Worm (Caenorhabditis elegans) whole organism, L4/young adult: ENCODE measurements around the gene tpst-1.

Experiments
- W03F9.2 ChIP-seq: fragments of 150-350 bp; optimal IDR thresholded peaks from 2 replicates; lab custom pipeline; 2014; ENCODE audit warnings: missing biosample characterization, missing genetic modification characterization
- dao-5 ChIP-seq: sonication (generic microtip); optimal IDR thresholded peaks from 2 replicates; lab custom pipeline; 2016; ENCODE audit warnings: missing genotype, missing genetic modification characterization, moderate library complexity, missing compliant biosample characterization
- him-1 ChIP-seq: sonication (generic microtip); optimal IDR thresholded peaks from 2 replicates; lab custom pipeline; 2016; ENCODE audit warnings: missing genotype, missing genetic modification reagents, missing genetic modification characterization, missing compliant biosample characterization

tpst-1 gene

DNA sequence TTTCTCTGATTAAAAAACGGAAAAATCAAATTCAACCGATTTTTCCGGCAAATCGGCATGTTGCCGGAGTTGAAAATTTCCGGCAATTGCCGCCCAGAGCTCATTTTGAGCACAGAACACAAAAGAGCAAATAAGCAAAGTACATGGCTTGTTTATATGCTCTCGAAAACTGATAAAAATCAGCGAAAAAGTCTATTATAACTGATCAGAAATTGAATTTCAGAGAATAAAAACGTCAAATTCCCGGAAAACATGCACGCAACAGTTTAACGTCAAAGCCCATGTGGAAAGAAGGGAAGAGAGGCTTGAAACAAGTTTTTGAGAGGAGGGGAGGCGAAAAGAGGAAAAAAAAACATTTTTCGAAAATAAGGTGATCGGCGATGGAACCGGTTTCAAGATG is 6.7 kb upstream of the tpst-1 start:
- no peak for TF ChIP-seq dao-5
- TF ChIP-seq him-1 (tag; lab: Kevin White, UChicago) = no peak
- no peak for TF ChIP-seq W03F9.2

- TF ChIP-seq him-1 (tag; lab: Kevin White, UChicago) (no peak), W03F9.2 (no peak), dao-5 (no peak)
Measured at ce11 chrIII:12658649-12659048, 3.4 kb downstream of the tpst-1 start.

- no peak for TF ChIP-seq W03F9.2
- no peak for TF ChIP-seq dao-5
- TF ChIP-seq him-1 (tag; lab: Kevin White, UChicago) = no peak
Measured at ce11 chrIII:12652609-12653008, 9.5 kb downstream of the tpst-1 start.

- TF ChIP-seq him-1 (tag; lab: Kevin White, UChicago) = no peak
- no peak for TF ChIP-seq dao-5
- TF ChIP-seq W03F9.2 = no peak
Measured at ce11 chrIII:12651946-12652345, 10.1 kb downstream of the tpst-1 start.

DNA sequence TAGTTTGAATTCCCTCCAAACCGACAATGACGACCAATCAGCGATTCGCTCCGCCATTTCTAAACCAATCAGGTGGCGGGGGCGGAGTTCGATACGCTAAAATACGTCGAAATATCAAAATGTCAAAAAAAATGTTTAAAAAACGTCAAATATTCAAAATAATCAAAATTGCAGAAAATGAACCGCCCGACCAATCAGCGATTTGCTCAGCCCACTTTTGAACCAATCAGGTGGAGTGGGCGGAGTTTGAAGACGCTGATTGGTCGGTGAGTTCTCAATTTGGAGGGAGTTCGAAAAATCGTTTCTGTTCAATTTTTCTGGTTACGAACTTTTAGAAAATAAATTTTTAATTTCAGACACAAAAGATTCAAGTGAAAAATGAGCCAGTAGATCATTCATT is 17.4 kb downstream of the tpst-1 start:
- TF ChIP-seq him-1 (tag; lab: Kevin White, UChicago) (no peak), W03F9.2 (no peak), dao-5 (no peak)

DNA sequence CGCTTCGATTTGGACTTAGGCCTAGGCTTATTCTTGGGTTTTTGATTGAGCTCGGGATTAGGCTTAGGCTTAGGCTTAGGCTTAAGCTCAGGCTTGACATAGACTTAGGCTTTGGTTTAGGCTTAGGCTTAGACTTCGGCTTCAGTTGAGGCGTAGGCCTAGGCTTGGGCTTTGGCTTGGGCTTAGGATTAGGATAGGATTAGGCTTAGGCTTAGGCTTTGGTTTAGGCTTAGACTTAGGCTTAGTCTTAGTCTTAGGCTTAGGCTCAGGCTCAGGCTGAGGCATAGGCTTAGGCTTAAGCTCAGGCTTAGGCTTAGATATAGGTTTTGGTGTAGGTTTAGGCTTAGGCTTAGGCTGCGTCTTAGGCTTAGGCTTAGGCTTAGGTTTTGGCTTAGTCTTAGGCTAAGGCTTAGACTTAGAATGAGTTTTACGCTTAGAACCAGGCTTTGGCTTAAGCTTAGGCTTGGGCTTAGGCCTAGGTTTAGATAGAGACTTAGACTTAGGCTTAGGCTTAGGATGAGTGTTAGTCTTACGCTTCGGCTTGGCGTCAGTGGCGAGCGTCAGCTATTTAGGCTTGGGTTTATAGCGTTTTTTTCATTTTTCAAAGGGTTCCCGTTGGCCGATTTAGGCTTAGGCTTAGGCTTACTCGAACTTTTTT is 19.4 kb downstream of the tpst-1 start:
- TF ChIP-seq dao-5 = no peak
- no peak for TF ChIP-seq him-1 (tag; lab: Kevin White, UChicago)
- no peak for TF ChIP-seq W03F9.2

DNA sequence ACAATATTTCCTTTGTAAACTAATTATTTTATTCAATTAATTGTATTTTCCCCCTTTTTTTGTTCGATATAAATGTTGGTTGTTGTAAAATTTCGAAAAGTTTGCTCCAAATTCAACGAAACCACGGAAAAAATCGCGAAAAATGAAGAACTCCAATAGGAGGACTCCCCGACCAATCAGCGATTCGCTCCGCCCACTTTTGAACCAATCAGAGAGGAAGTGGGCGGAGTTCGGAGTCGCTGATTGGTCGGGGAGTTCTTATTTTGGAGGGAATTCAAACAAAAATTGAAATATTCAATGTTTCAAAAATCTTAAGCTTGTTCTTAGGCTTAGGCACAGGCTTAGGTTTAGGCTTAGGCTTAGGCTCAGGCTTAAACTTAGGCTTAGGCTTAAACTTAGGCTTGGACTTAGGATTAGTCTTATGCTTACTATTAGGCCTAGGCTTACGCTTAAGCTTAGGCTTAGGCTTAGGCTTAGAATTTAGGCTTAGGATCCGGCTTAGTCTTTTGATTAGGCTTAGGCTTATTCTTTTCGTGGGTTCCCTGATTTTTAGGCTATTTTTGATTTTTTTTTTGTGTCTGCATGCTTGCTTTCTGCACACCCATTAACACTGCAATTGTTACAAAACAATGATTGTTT is 21.6 kb downstream of the tpst-1 start:
- TF ChIP-seq him-1 (tag; lab: Kevin White, UChicago) (no peak), W03F9.2 (no peak), dao-5 (no peak)

- no peak for TF ChIP-seq W03F9.2
- no peak for TF ChIP-seq dao-5
- TF ChIP-seq him-1 (tag; lab: Kevin White, UChicago) = no peak
Measured at ce11 chrIII:12639214-12639613, 22.9 kb downstream of the tpst-1 start.

- TF ChIP-seq him-1 (tag; lab: Kevin White, UChicago) = no peak
- no peak for TF ChIP-seq dao-5
- no peak for TF ChIP-seq W03F9.2
Measured at ce11 chrIII:12638592-12638991, 23.5 kb downstream of the tpst-1 start.

- TF ChIP-seq W03F9.2 = peak; percentile 36
- TF ChIP-seq dao-5 = no peak
Measured at ce11 chrIII:12625875-12626649, 36.0 kb downstream of the tpst-1 start, which contains the start of gene pqn-80. pqn-80 (plus strand) TSS chrIII:12626568.

ce11 chrIII:12624466-12624865 is 37.6 kb downstream of the tpst-1 start, which contains the start of gene gtf-2A2:
gtf-2A2 (plus strand) TSS chrIII:12624766.
- no peak for TF ChIP-seq W03F9.2
- TF ChIP-seq him-1 (tag; lab: Kevin White, UChicago) = no peak
- TF ChIP-seq dao-5 = no peak

- TF ChIP-seq him-1 (tag; lab: Kevin White, UChicago) = no peak
- TF ChIP-seq dao-5 = no peak
- peak; percentile 16 for TF ChIP-seq W03F9.2
Measured at ce11 chrIII:12616990-12617393, 45.1 kb downstream of the tpst-1 start.

DNA sequence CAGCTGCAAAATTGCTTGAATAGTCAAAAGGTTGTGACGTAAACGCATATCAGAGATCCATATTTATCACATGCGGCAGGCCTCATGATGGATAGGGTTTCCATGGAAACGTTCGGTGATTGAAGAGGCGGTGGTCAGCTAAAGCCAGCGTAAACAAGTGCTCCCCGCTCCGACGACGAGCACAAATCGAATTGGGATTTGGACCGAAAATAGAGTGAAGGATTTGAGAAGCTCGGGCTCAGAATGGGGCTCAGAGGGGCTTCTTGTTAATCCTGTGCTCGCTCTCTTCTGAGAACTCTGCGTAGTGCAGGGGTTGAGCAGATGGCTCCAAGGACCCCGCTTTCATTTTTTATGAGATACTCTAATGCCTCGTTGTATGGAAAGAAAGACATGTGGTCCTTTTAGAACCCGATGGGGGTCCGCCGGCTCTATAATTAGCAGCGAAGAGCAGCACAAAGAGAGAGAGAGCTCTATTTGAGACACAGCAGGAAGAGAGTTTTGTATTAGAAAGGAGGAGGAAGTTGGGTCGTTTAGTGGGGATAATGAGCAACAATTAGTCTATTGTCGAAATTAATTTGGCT is 46.1 kb downstream of the tpst-1 start:
- no peak for TF ChIP-seq dao-5
- no peak for TF ChIP-seq W03F9.2
- TF ChIP-seq him-1 (tag; lab: Kevin White, UChicago) = no peak

DNA sequence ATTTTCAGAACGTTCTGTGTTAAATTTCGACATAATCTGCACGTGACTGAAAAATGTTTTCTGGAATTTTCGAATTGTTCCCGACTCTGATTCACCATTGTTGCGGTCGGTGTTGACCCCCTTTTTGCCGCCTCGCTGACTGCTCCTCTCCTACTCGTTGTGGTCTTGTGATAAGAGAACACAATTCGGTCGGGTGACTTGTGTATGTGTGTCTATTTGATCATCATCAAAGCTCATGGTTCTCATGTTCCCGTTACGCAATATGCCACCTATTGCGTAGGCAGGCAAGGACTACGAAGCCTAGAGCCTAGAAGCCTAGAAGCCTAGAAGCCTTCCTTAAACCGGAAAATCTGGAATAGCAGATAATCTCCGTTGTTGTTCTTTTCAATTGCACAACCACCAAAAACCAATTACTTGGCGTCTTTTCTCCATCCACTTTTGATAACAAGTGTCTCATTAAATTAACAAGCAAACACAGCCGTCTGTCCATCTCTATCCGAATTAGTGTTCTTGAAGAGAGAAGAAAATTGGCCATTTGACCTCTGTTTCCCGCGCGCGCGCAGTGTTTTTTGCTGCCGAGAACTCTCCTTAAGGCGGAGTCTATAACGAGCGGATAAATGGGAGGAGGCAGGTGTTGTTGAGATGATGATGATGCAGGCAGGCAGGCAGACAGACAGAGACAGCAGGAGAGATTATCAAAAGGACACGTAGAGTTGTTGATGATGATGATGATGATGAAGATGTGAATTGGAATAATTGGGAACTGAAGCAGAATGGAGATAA is 47.2 kb downstream of the tpst-1 start:
- TF ChIP-seq him-1 (tag; lab: Kevin White, UChicago) (peak; percentile 9), dao-5 (peak; percentile 27), W03F9.2 (peak; percentile 31)
